Worm (Caenorhabditis elegans) whole organism, mixed stage, embryonic: ENCODE results near the gene F54C9.14.
A peak's percentile ranks its signal among the peaks of the same experiment; 100 is the strongest.

Source experiments
- blmp-1 ChIP-seq: fragments of 150-350 bp; optimal IDR thresholded peaks from 2 replicates; lab custom pipeline; 2014; ENCODE audit warnings: missing biosample characterization, missing genetic modification characterization
- ceh-39 ChIP-seq: fragments of 150-350 bp; optimal IDR thresholded peaks from 2 replicates; lab custom pipeline; 2014; ENCODE audit warnings: missing biosample characterization, missing genetic modification characterization
- ceh-43 ChIP-seq: fragments of 200-800 bp; sonication (Bioruptor generic); optimal IDR thresholded peaks from 2 replicates; lab custom pipeline; 2018; ENCODE audit warnings: mild to moderate bottlenecking, missing genetic modification characterization, moderate library complexity, missing compliant biosample characterization
- ceh-83 ChIP-seq: fragments of 200-800 bp; sonication (Bioruptor generic); optimal IDR thresholded peaks from 2 replicates; lab custom pipeline; 2018; ENCODE audit warnings: mild to moderate bottlenecking, missing genetic modification characterization, missing compliant biosample characterization
- ces-1 ChIP-seq: fragments of 150-350 bp; optimal IDR thresholded peaks from 2 replicates; lab custom pipeline; 2014; ENCODE audit warnings: missing biosample characterization, missing genetic modification reagents, missing genetic modification characterization
- cnd-1 ChIP-seq: fragments of 200-800 bp; sonication (Bioruptor generic); optimal IDR thresholded peaks from 2 replicates; lab custom pipeline; 2018; ENCODE audit warnings: mild to moderate bottlenecking, missing genetic modification characterization, missing compliant biosample characterization
- drap-1 ChIP-seq: fragments of 200-800 bp; sonication (Bioruptor generic); optimal IDR thresholded peaks from 3 replicates; lab custom pipeline; 2018; ENCODE audit warnings: mild to moderate bottlenecking, missing genetic modification characterization, missing compliant biosample characterization
- elt-3 ChIP-seq: fragments of 150-350 bp; optimal IDR thresholded peaks from 2 replicates; lab custom pipeline; 2014; ENCODE audit warnings: missing biosample characterization, missing genetic modification characterization
- flh-1 ChIP-seq: fragments of 200-800 bp; sonication (Bioruptor generic); optimal IDR thresholded peaks from 2 replicates; lab custom pipeline; 2018; ENCODE audit warnings: mild to moderate bottlenecking, missing genetic modification characterization, moderate library complexity, missing compliant biosample characterization
- ham-2 ChIP-seq: fragments of 200-800 bp; sonication (Bioruptor generic); optimal IDR thresholded peaks from 2 replicates; lab custom pipeline; 2018; ENCODE audit warnings: mild to moderate bottlenecking, missing genetic modification characterization, missing compliant biosample characterization
- hlh-1 ChIP-seq: fragments of 150-350 bp; optimal IDR thresholded peaks from 2 replicates; lab custom pipeline; 2014; ENCODE audit warnings: missing biosample characterization, missing genetic modification reagents, missing genetic modification characterization
- lin-32 ChIP-seq: fragments of 200-800 bp; sonication (Bioruptor generic); optimal IDR thresholded peaks from 2 replicates; lab custom pipeline; 2018; ENCODE audit warnings: mild to moderate bottlenecking, missing genetic modification characterization, missing compliant biosample characterization
- lsy-2 ChIP-seq: fragments of 150-350 bp; optimal IDR thresholded peaks from 2 replicates; lab custom pipeline; 2014; ENCODE audit warnings: missing biosample characterization, missing genetic modification characterization
- mep-1 ChIP-seq: fragments of 150-350 bp; optimal IDR thresholded peaks from 2 replicates; lab custom pipeline; 2017; ENCODE audit warnings: missing biosample characterization, missing genetic modification reagents, missing genetic modification characterization, inconsistent platforms
- nhr-2 ChIP-seq: fragments of 150-350 bp; optimal IDR thresholded peaks from 2 replicates; lab custom pipeline; 2014; ENCODE audit warnings: missing biosample characterization, missing genetic modification characterization
- nhr-237 ChIP-seq: fragments of 150-350 bp; optimal IDR thresholded peaks from 2 replicates; lab custom pipeline; 2014; ENCODE audit warnings: missing biosample characterization, missing genetic modification characterization
- nhr-28 ChIP-seq: fragments of 150-350 bp; optimal IDR thresholded peaks from 2 replicates; lab custom pipeline; 2014; ENCODE audit warnings: missing biosample characterization, missing genetic modification characterization
- nhr-76 ChIP-seq: sonication (generic microtip); optimal IDR thresholded peaks from 2 replicates; lab custom pipeline; 2017; ENCODE audit warnings: missing biosample characterization, missing genetic modification characterization
- sem-2 ChIP-seq: fragments of 200-800 bp; sonication (Bioruptor generic); optimal IDR thresholded peaks from 2 replicates; lab custom pipeline; 2018; ENCODE audit warnings: mild to moderate bottlenecking, missing genetic modification characterization, missing compliant biosample characterization
- snpc-4 ChIP-seq: fragments of 150-350 bp; optimal IDR thresholded peaks from 2 replicates; lab custom pipeline; 2014; ENCODE audit warnings: missing biosample characterization, missing genetic modification characterization
- sptf-1 ChIP-seq: sonication (generic microtip); optimal IDR thresholded peaks from 2 replicates; lab custom pipeline; 2017; ENCODE audit warnings: mild to moderate bottlenecking, missing genetic modification characterization, moderate library complexity, missing compliant biosample characterization
- tbx-8 ChIP-seq: fragments of 200-800 bp; sonication (Bioruptor generic); optimal IDR thresholded peaks from 2 replicates; lab custom pipeline; 2018; ENCODE audit warnings: mild to moderate bottlenecking, missing genetic modification characterization, moderate library complexity, missing compliant biosample characterization
- unc-120 ChIP-seq: sonication (generic microtip); optimal IDR thresholded peaks from 2 replicates; lab custom pipeline; 2017; ENCODE audit warnings: missing genetic modification characterization, missing compliant biosample characterization; ENCODE audit not compliant: poor library complexity, severe bottlenecking
- unc-39 ChIP-seq: fragments of 150-350 bp; optimal IDR thresholded peaks from 2 replicates; lab custom pipeline; 2014; ENCODE audit warnings: missing biosample characterization, missing genetic modification characterization
- ztf-11 ChIP-seq: fragments of 150-350 bp; optimal IDR thresholded peaks from 2 replicates; lab custom pipeline; 2014; ENCODE audit warnings: missing biosample characterization, missing genetic modification characterization

Gene F54C9.14

DNA sequence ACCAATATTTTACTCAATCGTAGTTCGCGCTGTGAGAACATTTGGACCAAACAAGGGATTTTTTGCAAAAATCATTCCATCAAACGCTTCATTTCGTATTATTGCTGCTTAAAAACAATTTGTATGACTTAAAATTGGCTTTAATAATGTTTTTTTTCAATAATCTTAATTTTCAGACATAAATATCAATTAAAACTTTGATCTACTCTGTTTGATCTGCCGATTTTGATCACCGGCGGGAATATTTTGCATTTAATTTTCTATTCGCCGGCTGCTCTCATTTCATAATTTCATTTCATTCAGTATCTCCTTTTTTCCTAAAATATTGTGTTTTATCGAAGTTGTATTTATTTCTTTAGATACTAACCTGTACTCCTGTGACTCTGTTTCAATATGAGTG lies 13.1 kb downstream of the F54C9.14 start, which contains the start of gene puf-5:
TSS of gene puf-5 (plus strand) at position 358 of the 400 bp plus-strand sequence.
- no peak for TF ChIP-seq ham-2 (GFP tag; lab: Kevin White, UChicago)
- TF ChIP-seq nhr-2 (tag; lab: Kevin White, UChicago): no peak
- TF ChIP-seq nhr-237 (tag; lab: Kevin White, UChicago): no peak
- no peak for TF ChIP-seq mep-1 (tag; lab: Kevin White, UChicago)
- no peak for TF ChIP-seq ztf-11 (tag; lab: Kevin White, UChicago)
- TF ChIP-seq ceh-83 (GFP tag; lab: Kevin White, UChicago): no peak
- no peak for TF ChIP-seq sem-2 (GFP tag; lab: Kevin White, UChicago)
- no peak for TF ChIP-seq ceh-39 (tag; lab: Kevin White, UChicago)
- no peak for TF ChIP-seq sptf-1 (tag; lab: Kevin White, UChicago)
- TF ChIP-seq lin-32: no peak
- TF ChIP-seq nhr-28 (tag; lab: Kevin White, UChicago): no peak

DNA sequence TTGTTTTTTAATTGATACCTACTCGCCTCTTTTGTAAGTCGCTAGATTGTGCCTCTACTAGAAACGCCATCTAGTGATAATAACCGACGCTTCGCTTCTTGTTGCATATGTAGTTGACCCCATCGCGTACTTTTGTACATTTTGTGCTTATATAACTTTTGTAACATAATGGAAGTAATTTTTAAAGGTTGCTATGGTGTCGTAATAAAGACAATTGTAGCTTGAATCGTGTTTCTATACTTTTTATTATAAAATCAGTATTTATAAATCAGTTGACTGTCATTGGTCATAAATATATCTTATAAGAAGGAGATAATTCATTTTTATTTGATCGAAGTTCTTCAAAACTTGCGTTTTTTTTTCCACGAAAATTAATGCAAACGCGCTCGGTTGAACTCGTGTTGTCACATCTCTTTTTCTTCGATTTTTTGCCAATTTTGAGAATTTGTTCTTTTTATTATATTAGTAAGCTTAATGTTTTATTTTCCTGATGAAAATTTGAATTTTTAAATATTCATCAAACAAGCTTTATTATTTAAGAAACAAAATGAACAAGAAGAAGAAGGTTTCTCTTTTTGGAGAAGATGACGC lies 15.5 kb downstream of the F54C9.14 start, which contains the start of gene F54C9.9:
TSS of gene F54C9.9 (plus strand) at position 541 of the 591 bp plus-strand sequence.
- TF ChIP-seq sem-2 (GFP tag; lab: Kevin White, UChicago) (no peak), lsy-2 (tag; lab: Kevin White, UChicago) (peak; percentile 9)
- TF ChIP-seq, all 35 proteins: peak for 1

DNA sequence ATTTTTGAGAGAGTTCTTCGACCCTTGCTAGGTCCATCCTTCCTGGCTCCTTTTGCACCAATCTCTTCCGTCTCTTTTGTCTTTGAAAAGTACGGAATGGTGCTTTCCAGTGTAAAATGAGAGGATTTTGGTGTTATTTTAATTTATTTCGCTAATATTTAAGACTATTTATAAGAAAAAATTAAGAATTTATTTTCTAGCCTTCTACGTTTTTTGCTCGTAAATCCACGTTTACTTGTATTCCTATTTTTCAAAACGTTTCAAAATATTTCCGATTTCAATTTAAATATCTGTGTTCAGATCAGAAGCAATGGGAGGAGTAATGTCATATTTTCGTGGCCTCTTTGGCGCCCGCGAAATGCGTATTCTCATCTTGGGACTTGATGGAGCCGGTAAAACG lies 19.6 kb downstream of the F54C9.14 start, which contains the start of gene arl-1:
TSS of gene arl-1 (plus strand) at position 301 of the 400 bp plus-strand sequence.
- TF ChIP-seq sptf-1 (tag; lab: Kevin White, UChicago): no peak
- TF ChIP-seq flh-1: no peak
- TF ChIP-seq cnd-1 (tag; lab: Kevin White, UChicago): no peak

- TF ChIP-seq cnd-1 (tag; lab: Kevin White, UChicago) (no peak), mep-1 (tag; lab: Kevin White, UChicago) (no peak), nhr-2 (tag; lab: Kevin White, UChicago) (no peak), elt-3 (no peak), sem-2 (GFP tag; lab: Kevin White, UChicago) (no peak), unc-120 (tag; lab: Kevin White, UChicago) (no peak)
Observed at ce11 chrII:8583035-8583434, 20.9 kb downstream of the F54C9.14 start.

DNA sequence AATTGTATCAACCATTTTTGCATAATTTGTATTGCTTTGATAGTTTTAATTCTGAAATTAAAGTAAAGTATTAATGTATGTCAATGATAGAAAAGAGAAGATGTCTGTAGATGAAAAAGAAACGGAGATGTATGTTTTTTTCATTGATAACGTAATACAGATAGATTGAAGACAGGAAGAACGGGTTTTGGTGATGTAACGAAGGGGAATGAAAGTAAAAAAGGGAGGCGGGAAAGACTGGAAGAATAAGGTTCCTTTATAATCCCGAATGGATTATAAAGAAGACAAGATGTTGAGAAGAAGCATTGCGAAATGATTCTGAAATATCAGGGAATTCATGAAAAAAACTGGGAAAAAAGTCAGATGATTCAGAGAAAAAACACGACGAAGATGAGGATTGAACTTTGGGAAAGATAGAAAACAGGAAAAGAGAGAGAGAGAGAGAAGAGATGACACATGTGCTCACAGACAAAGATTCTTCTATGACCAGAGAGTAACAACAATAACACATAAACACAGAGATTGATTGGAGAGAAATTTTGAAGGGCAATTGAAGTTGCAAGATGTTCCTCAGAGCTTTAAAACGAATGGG lies 23.0 kb downstream of the F54C9.14 start, which contains the start of gene F54C9.11:
TSS of gene F54C9.11 (minus strand) at position 51 of the 592 bp plus-strand sequence.
- TF ChIP-seq nhr-28 (tag; lab: Kevin White, UChicago): no peak
- TF ChIP-seq sem-2 (GFP tag; lab: Kevin White, UChicago): no peak
- TF ChIP-seq ceh-83 (GFP tag; lab: Kevin White, UChicago): no peak
- TF ChIP-seq ham-2 (GFP tag; lab: Kevin White, UChicago): no peak
- TF ChIP-seq drap-1 (GFP tag; lab: Kevin White, UChicago): no peak
- no peak for TF ChIP-seq nhr-76 (tag; lab: Kevin White, UChicago)
- no peak for TF ChIP-seq flh-1
- TF ChIP-seq ceh-43: no peak
- TF ChIP-seq unc-39: no peak
- no peak for TF ChIP-seq cnd-1 (tag; lab: Kevin White, UChicago)
- no peak for TF ChIP-seq tbx-8 (GFP tag; lab: Kevin White, UChicago)
- no peak for TF ChIP-seq unc-120 (tag; lab: Kevin White, UChicago)
- TF ChIP-seq lin-32: no peak
- TF ChIP-seq hlh-1 (tag; lab: Kevin White, UChicago): no peak
- TF ChIP-seq ces-1 (GFP tag; lab: Kevin White, UChicago): no peak
- TF ChIP-seq snpc-4 (tag; lab: Kevin White, UChicago): no peak
- TF ChIP-seq blmp-1 (tag; lab: Kevin White, UChicago): no peak

DNA sequence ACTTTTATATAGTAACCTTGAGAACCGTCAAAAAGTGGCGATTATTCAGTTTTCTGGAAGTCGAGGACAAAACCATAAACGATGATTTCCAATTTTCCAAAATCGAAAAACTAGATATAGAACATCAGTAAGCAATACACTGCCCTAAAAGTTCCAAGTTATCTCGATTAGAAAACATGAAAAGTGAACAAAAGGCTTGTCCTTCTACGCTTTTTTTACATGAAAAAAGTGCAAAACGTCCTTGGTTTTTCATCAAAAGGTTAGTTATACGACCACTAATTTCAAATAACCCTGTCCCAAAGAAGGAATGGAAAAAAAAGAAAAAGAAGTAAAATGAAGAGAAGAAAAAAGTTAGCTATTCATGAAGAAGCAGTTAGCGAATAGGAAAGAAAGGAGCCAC lies 23.8 kb downstream of the F54C9.14 start:
- TF ChIP-seq ceh-43: no peak
